Worm (Caenorhabditis elegans): ENCODE measurements around the gene R13H4.6.

DNA sequence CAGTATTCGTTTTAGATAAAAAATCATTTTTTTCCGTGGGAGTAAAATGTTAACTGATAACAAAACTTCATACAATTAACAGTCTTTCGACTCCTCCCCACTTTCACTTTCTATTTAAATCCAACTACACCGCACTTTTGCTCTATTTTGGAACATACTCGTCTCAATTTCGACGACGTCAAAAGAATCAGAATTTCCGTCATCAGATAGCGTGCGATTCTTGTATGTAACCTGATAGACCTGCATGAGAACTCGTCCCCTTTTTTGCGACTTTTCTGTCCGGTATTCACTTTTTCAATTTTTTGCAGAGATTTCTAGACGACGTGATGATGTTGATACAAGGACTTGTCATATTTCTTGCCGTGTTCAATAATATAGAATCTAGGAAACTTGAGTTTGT lies 29.6 kb upstream of the R13H4.6 start, which contains the start of gene pho-8:
- TF ChIP-seq elt-1 (tag; optimal IDR thresholded peaks at IDR 0.05; ENCODE audit: borderline replicate concordance, insufficient read depth) (no peak), mep-1 (tag; optimal IDR thresholded peaks at IDR 0.05) (no peak), nhr-12 (tag; optimal IDR thresholded peaks at IDR 0.05) (no peak), nhr-28 (tag; optimal IDR thresholded peaks at IDR 0.05) (no peak), flh-1 (GFP tag; optimal IDR thresholded peaks at IDR 0.05) (no peak), ceh-43 (GFP tag; optimal IDR thresholded peaks at IDR 0.05) (no peak), pha-4 (tag; optimal IDR thresholded peaks at IDR 0.05) (no peak), unc-39 (tag; optimal IDR thresholded peaks at IDR 0.05) (no peak), lin-13 (tag; optimal IDR thresholded peaks at IDR 0.05) (no peak), nhr-237 (tag; optimal IDR thresholded peaks at IDR 0.05) (no peak), unc-62 (GFP tag; optimal IDR thresholded peaks at IDR 0.05) (no peak), drap-1 (GFP tag; optimal IDR thresholded peaks at IDR 0.05) (no peak)
